Fruit fly (Drosophila melanogaster) whole organism, embryonic: Measurements from ENCODE around the gene nxf2.
"Not testable (repeated sequence)": the region's sequence is repeated elsewhere in the genome, so short reads cannot be mapped to it uniquely, and the experiment has no call there.

Experiments used
- Abd-B ChIP-seq: fragments of 200-800 bp; sonication (Bioruptor generic); optimal IDR thresholded peaks from 2 replicates; lab custom pipeline; 2018; ENCODE audit warnings: missing biosample characterization, mild to moderate bottlenecking, missing genetic modification characterization, moderate library complexity
- CG14014 ChIP-seq: fragments of 200-800 bp; sonication (Bioruptor generic); IDR thresholded peaks from 2 replicates; pipeline ENCODE4 v1.3.6; 2022; ENCODE audit warnings: missing biosample characterization, missing genetic modification characterization
- CG17802 ChIP-seq: fragments of 200-800 bp; sonication (Bioruptor generic); optimal IDR thresholded peaks from 2 replicates; lab custom pipeline; 2018; ENCODE audit warnings: missing biosample characterization, mild to moderate bottlenecking, missing genetic modification characterization, moderate library complexity
- CG3838 ChIP-seq: fragments of 200-800 bp; sonication (Bioruptor generic); optimal IDR thresholded peaks from 3 replicates; lab custom pipeline; 2016; ENCODE audit warnings: missing biosample characterization, missing genetic modification characterization
- CG42726 ChIP-seq: fragments of 200-800 bp; sonication (Bioruptor generic); IDR thresholded peaks from 2 replicates; pipeline ENCODE4 v1.3.6; 2022; ENCODE audit warnings: missing biosample characterization, missing genetic modification characterization; ENCODE audit not compliant: partially characterized antibody
- CTCF ChIP-seq: fragments of 200-800 bp; sonication (Bioruptor generic); optimal IDR thresholded peaks from 2 replicates; lab custom pipeline; 2017; ENCODE audit warnings: missing biosample characterization, mild to moderate bottlenecking, missing genetic modification characterization, moderate library complexity
- Doc3 ChIP-seq: fragments of 200-800 bp; sonication (Bioruptor generic); IDR thresholded peaks from 3 replicates; pipeline ENCODE4 v1.3.6; 2022; ENCODE audit warnings: missing biosample characterization, missing genetic modification characterization; ENCODE audit not compliant: partially characterized antibody
- HLH54F ChIP-seq: fragments of 200-800 bp; sonication (Bioruptor generic); optimal IDR thresholded peaks from 3 replicates; lab custom pipeline; 2016; ENCODE audit warnings: missing biosample characterization, missing genetic modification characterization
- bcd ChIP-seq: fragments of 200-800 bp; sonication (Bioruptor generic); optimal IDR thresholded peaks from 2 replicates; lab custom pipeline; 2017; ENCODE audit warnings: missing biosample characterization, mild to moderate bottlenecking, missing genetic modification characterization
- cwo ChIP-seq: fragments of 200-800 bp; sonication (Bioruptor generic); optimal IDR thresholded peaks from 3 replicates; lab custom pipeline; 2017; ENCODE audit warnings: missing biosample characterization, missing genetic modification characterization, mild to moderate bottlenecking, moderate library complexity, missing genetic modification reagents
- exex ChIP-seq: fragments of 200-800 bp; sonication (Bioruptor generic); optimal IDR thresholded peaks from 4 replicates; lab custom pipeline; 2018; ENCODE audit warnings: missing biosample characterization, mild to moderate bottlenecking, missing genetic modification characterization, moderate library complexity
- gce ChIP-seq: fragments of 200-800 bp; sonication (Bioruptor generic); IDR thresholded peaks from 3 replicates; pipeline ENCODE4 v1.3.6; 2022; ENCODE audit warnings: missing biosample characterization, missing genetic modification characterization
- twi ChIP-seq: fragments of 200-800 bp; optimal IDR thresholded peaks from 2 replicates; lab custom pipeline; 2019; ENCODE audit warnings: missing biosample characterization, mild to moderate bottlenecking, missing genetic modification characterization, moderate library complexity
- tx ChIP-seq: fragments of 200-800 bp; sonication (Bioruptor generic); optimal IDR thresholded peaks from 2 replicates; lab custom pipeline; 2016; ENCODE audit warnings: missing biosample characterization, missing genetic modification characterization

dm6 chr3L:16573234-16573633, 6.9 kb downstream of the nxf2 start, which contains the start of gene Mipp1:
- TF ChIP-seq CG3838 (GFP tag; lab: Kevin White, UChicago); gce (GFP tag; lab: Robert Waterston, UW); CG14014; CG17802 (tag; lab: Kevin White, UChicago); HLH54F (GFP tag; lab: Kevin White, UChicago); tx; Doc3; CTCF (GFP tag; lab: Kevin White, UChicago); twi (tag; lab: Kevin White, UChicago); bcd (GFP tag; lab: Kevin White, UChicago); cwo (GFP tag; lab: Kevin White, UChicago); Abd-B (GFP tag; lab: Kevin White, UChicago); CG42726 (GFP tag; lab: Robert Waterston, UW): not testable (repeated sequence)
- TF ChIP-seq exex (tag; lab: Kevin White, UChicago): peak; percentile 77
